Fruit fly (Drosophila melanogaster) whole organism, embryonic: ENCODE measurements around the gene nAChRalpha7.

Source experiments
- ATbp ChIP-seq: fragments of 200-800 bp; sonication (Bioruptor generic); optimal IDR thresholded peaks from 2 replicates; lab custom pipeline; 2017; ENCODE audit warnings: missing biosample characterization, mild to moderate bottlenecking, missing genetic modification characterization, missing genetic modification reagents
- Asciz ChIP-seq: fragments of 200-800 bp; sonication (Bioruptor generic); optimal IDR thresholded peaks from 2 replicates; lab custom pipeline; 2017; ENCODE audit warnings: missing biosample characterization, mild to moderate bottlenecking, missing genetic modification characterization, missing genetic modification reagents
- CG10654 ChIP-seq: fragments of 200-800 bp; sonication (Bioruptor generic); optimal IDR thresholded peaks from 2 replicates; lab custom pipeline; 2016; ENCODE audit warnings: missing biosample characterization, missing genetic modification characterization
- CG11085 ChIP-seq: fragments of 200-800 bp; sonication (Bioruptor generic); IDR thresholded peaks from 2 replicates; pipeline ENCODE4 v1.3.6; 2022; ENCODE audit warnings: missing biosample characterization, missing genetic modification characterization
- CG12071 ChIP-seq: fragments of 200-800 bp; sonication (Bioruptor generic); optimal IDR thresholded peaks from 3 replicates; lab custom pipeline; 2018; ENCODE audit warnings: missing biosample characterization, mild to moderate bottlenecking, missing genetic modification characterization
- CG12391 ChIP-seq: fragments of 200-800 bp; sonication (Bioruptor generic); optimal IDR thresholded peaks from 3 replicates; lab custom pipeline; 2018; ENCODE audit warnings: missing biosample characterization, mild to moderate bottlenecking, missing genetic modification characterization, moderate library complexity
- CG12942 ChIP-seq: fragments of 200-800 bp; sonication (Bioruptor generic); optimal IDR thresholded peaks from 3 replicates; lab custom pipeline; 2016; ENCODE audit warnings: missing biosample characterization, missing genetic modification characterization
- CG18764 ChIP-seq: fragments of 200-800 bp; sonication (Bioruptor generic); optimal IDR thresholded peaks from 3 replicates; lab custom pipeline; 2016; ENCODE audit warnings: missing biosample characterization, missing genetic modification characterization
- CG31441 ChIP-seq: fragments of 200-800 bp; sonication (Bioruptor generic); IDR thresholded peaks from 2 replicates; pipeline ENCODE4 v1.3.6; 2022; ENCODE audit warnings: missing biosample characterization, missing genetic modification characterization
- CG32532 ChIP-seq: fragments of 200-800 bp; sonication (Bioruptor generic); IDR thresholded peaks from 2 replicates; pipeline ENCODE4 v1.3.6; 2022; ENCODE audit warnings: missing biosample characterization, missing genetic modification characterization
- CG34422 ChIP-seq: fragments of 200-800 bp; sonication (Bioruptor generic); IDR thresholded peaks from 3 replicates; pipeline ENCODE4 v1.3.6; 2022; ENCODE audit warnings: missing biosample characterization, missing genetic modification characterization
- CG4404 ChIP-seq: fragments of 200-800 bp; sonication (Bioruptor generic); IDR thresholded peaks from 2 replicates; pipeline ENCODE4 v1.3.6; 2022; ENCODE audit warnings: missing biosample characterization, missing genetic modification characterization
- CG4617 ChIP-seq: fragments of 200-800 bp; sonication (Bioruptor generic); optimal IDR thresholded peaks from 3 replicates; lab custom pipeline; 2016; ENCODE audit warnings: missing biosample characterization, missing genetic modification characterization, borderline replicate concordance
- CG6654 ChIP-seq: fragments of 200-800 bp; sonication (Bioruptor generic); optimal IDR thresholded peaks from 2 replicates; lab custom pipeline; 2017; ENCODE audit warnings: missing biosample characterization, mild to moderate bottlenecking, missing genetic modification characterization
- CG6791 ChIP-seq: fragments of 200-800 bp; sonication (Bioruptor generic); IDR thresholded peaks from 3 replicates; pipeline ENCODE4 v1.3.6; 2022; ENCODE audit warnings: missing biosample characterization, missing genetic modification characterization; ENCODE audit not compliant: partially characterized antibody
- CG8359 ChIP-seq: fragments of 200-800 bp; sonication (Bioruptor generic); optimal IDR thresholded peaks from 2 replicates; lab custom pipeline; 2017; ENCODE audit warnings: missing biosample characterization, mild to moderate bottlenecking, missing genetic modification characterization, borderline replicate concordance
- CG8765 ChIP-seq: fragments of 200-800 bp; sonication (Bioruptor generic); IDR thresholded peaks from 2 replicates; pipeline ENCODE4 v1.3.6; 2022; ENCODE audit warnings: missing biosample characterization, missing genetic modification characterization
- CG9876 ChIP-seq: fragments of 200-800 bp; sonication (Bioruptor generic); optimal IDR thresholded peaks from 2 replicates; lab custom pipeline; 2016; ENCODE audit warnings: missing biosample characterization, missing genetic modification characterization
- Dfd ChIP-seq, 2 experiments: fragments of >200 bp; optimal IDR thresholded peaks; 2 replicates each; lab custom pipeline; 2017; ENCODE audit warnings: missing biosample characterization in 2 of 2, missing genetic modification characterization in 2 of 2
- E2f2 ChIP-seq: fragments of 200-800 bp; sonication (Bioruptor generic); IDR thresholded peaks from 2 replicates; pipeline ENCODE4 v1.3.6; 2022; ENCODE audit warnings: missing biosample characterization, missing genetic modification characterization
- Eip74EF ChIP-seq, 2 experiments: fragments of 200-800 bp in 1 of 2; fragments of >200 bp in 1 of 2; sonication (Bioruptor generic) in 1 of 2; optimal IDR thresholded peaks; 2 replicates each; lab custom pipeline; 2017 to 2019; ENCODE audit warnings: missing biosample characterization in 2 of 2, missing genetic modification characterization in 2 of 2, mild to moderate bottlenecking in 1 of 2, moderate library complexity in 1 of 2
- Fer3 ChIP-seq: fragments of 200-800 bp; sonication (Bioruptor generic); optimal IDR thresholded peaks from 2 replicates; lab custom pipeline; 2018; ENCODE audit warnings: missing biosample characterization, mild to moderate bottlenecking, missing genetic modification characterization, moderate library complexity
- Max ChIP-seq: fragments of 200-800 bp; sonication (Bioruptor generic); optimal IDR thresholded peaks from 2 replicates; lab custom pipeline; 2016; ENCODE audit warnings: missing biosample characterization, mild to moderate bottlenecking, missing genetic modification characterization
- Ptx1 ChIP-seq: fragments of 200-800 bp; sonication (Bioruptor generic); IDR thresholded peaks from 2 replicates; pipeline ENCODE4 v1.3.6; 2022; ENCODE audit warnings: missing biosample characterization, missing genetic modification characterization
- Six4 ChIP-seq: fragments of 200-800 bp; sonication (Bioruptor generic); optimal IDR thresholded peaks from 2 replicates; lab custom pipeline; 2016; ENCODE audit warnings: missing biosample characterization, missing genetic modification characterization
- Ssrp ChIP-seq: fragments of 200-800 bp; sonication (Bioruptor generic); optimal IDR thresholded peaks from 2 replicates; lab custom pipeline; 2018; ENCODE audit warnings: missing biosample characterization, mild to moderate bottlenecking, missing genetic modification characterization, moderate library complexity
- Usf ChIP-seq: fragments of 200-800 bp; sonication (Bioruptor generic); optimal IDR thresholded peaks from 2 replicates; lab custom pipeline; 2017; ENCODE audit warnings: missing genotype, missing biosample characterization, missing genetic modification characterization
- Xrp1 ChIP-seq: fragments of 200-800 bp; sonication (Bioruptor generic); IDR thresholded peaks from 2 replicates; pipeline ENCODE4 v1.3.6; 2022; ENCODE audit warnings: missing biosample characterization, missing genetic modification characterization
- ara ChIP-seq: fragments of 200-800 bp; sonication (Bioruptor generic); IDR thresholded peaks from 2 replicates; pipeline ENCODE4 v1.3.6; 2022; ENCODE audit warnings: missing biosample characterization, missing genetic modification characterization
- ase ChIP-seq: fragments of 200-800 bp; sonication (Bioruptor generic); IDR thresholded peaks from 3 replicates; pipeline ENCODE4 v1.3.6; 2022; ENCODE audit warnings: missing biosample characterization, missing genetic modification characterization
- bab2 ChIP-seq: fragments of 200-800 bp; sonication (Bioruptor generic); optimal IDR thresholded peaks from 2 replicates; lab custom pipeline; 2016; ENCODE audit warnings: missing biosample characterization, missing genetic modification characterization
- corto ChIP-seq: fragments of 200-800 bp; sonication (Bioruptor generic); optimal IDR thresholded peaks from 2 replicates; lab custom pipeline; 2016; ENCODE audit warnings: missing biosample characterization, mild to moderate bottlenecking, missing genetic modification characterization, moderate library complexity
- crp ChIP-seq, 2 experiments: fragments of 200-800 bp; sonication (Bioruptor generic); optimal IDR thresholded peaks; 2 replicates in 1 of 2; 3 replicates in 1 of 2; lab custom pipeline; 2017; ENCODE audit warnings: missing biosample characterization in 2 of 2, missing genetic modification characterization in 2 of 2, mild to moderate bottlenecking in 1 of 2, moderate library complexity in 1 of 2
- dysf ChIP-seq: fragments of 200-800 bp; sonication (Bioruptor generic); IDR thresholded peaks from 3 replicates; pipeline ENCODE4 v1.3.6; 2022; ENCODE audit warnings: missing biosample characterization, missing genetic modification characterization
- eve ChIP-seq, 2 experiments: fragments of >200 bp; optimal IDR thresholded peaks; 2 replicates each; lab custom pipeline; 2017; ENCODE audit warnings: missing biosample characterization in 2 of 2, missing genetic modification characterization in 2 of 2
- fu2 ChIP-seq: fragments of 200-800 bp; sonication (Bioruptor generic); optimal IDR thresholded peaks from 2 replicates; lab custom pipeline; 2016; ENCODE audit warnings: missing biosample characterization, missing genetic modification characterization
- gsb ChIP-seq: fragments of 200-800 bp; sonication (Bioruptor generic); IDR thresholded peaks from 2 replicates; pipeline ENCODE4 v1.3.6; 2022; ENCODE audit warnings: missing biosample characterization, missing genetic modification characterization
- insv ChIP-seq, 2 experiments: fragments of 200-800 bp; sonication (Bioruptor generic); optimal IDR thresholded peaks; 3 replicates each; lab custom pipeline; 2016 to 2018; ENCODE audit warnings: missing biosample characterization in 2 of 2, missing genetic modification characterization in 2 of 2
- inv ChIP-seq: fragments of 200-800 bp; sonication (Bioruptor generic); IDR thresholded peaks from 2 replicates; pipeline ENCODE4 v1.3.6; 2022; ENCODE audit warnings: missing biosample characterization, missing genetic modification characterization; ENCODE audit not compliant: partially characterized antibody
- kah ChIP-seq: fragments of 200-800 bp; sonication (Bioruptor generic); optimal IDR thresholded peaks from 2 replicates; lab custom pipeline; 2018; ENCODE audit warnings: missing biosample characterization, mild to moderate bottlenecking, missing genetic modification characterization
- ranshi ChIP-seq: fragments of 200-800 bp; sonication (Bioruptor generic); IDR thresholded peaks from 2 replicates; pipeline ENCODE4 v1.3.6; 2022; ENCODE audit warnings: missing biosample characterization, missing genetic modification characterization
- row ChIP-seq: fragments of 200-800 bp; sonication (Bioruptor generic); IDR thresholded peaks from 3 replicates; pipeline ENCODE4 v1.3.6; 2022; ENCODE audit warnings: missing biosample characterization, missing genetic modification characterization
- seq ChIP-seq: fragments of 200-800 bp; sonication (Bioruptor generic); IDR thresholded peaks from 2 replicates; pipeline ENCODE4 v1.3.6; 2022; ENCODE audit warnings: missing biosample characterization, missing genetic modification characterization
- sr ChIP-seq: fragments of 200-800 bp; sonication (Bioruptor generic); IDR thresholded peaks from 3 replicates; pipeline ENCODE4 v1.3.6; 2022; ENCODE audit warnings: missing biosample characterization, missing genetic modification characterization
- tna ChIP-seq: fragments of 200-800 bp; sonication (Bioruptor generic); IDR thresholded peaks from 2 replicates; pipeline ENCODE4 v1.3.6; 2022; ENCODE audit warnings: missing biosample characterization, missing genetic modification characterization; ENCODE audit not compliant: partially characterized antibody
- vfl ChIP-seq: fragments of 200-800 bp; sonication (Bioruptor generic); optimal IDR thresholded peaks from 2 replicates; lab custom pipeline; 2016; ENCODE audit warnings: missing biosample characterization, missing genetic modification characterization
- vnd ChIP-seq: fragments of 200-800 bp; sonication (Bioruptor generic); IDR thresholded peaks from 3 replicates; pipeline ENCODE4 v1.3.6; 2022; ENCODE audit warnings: missing biosample characterization, missing genetic modification characterization; ENCODE audit not compliant: partially characterized antibody
- vvl ChIP-seq: fragments of 200-800 bp; sonication (Bioruptor generic); IDR thresholded peaks from 2 replicates; pipeline ENCODE4 v1.3.6; 2022; ENCODE audit warnings: missing biosample characterization, missing genetic modification characterization
- zfh1 ChIP-seq: fragments of 200-800 bp; sonication (Bioruptor generic); IDR thresholded peaks from 3 replicates; pipeline ENCODE4 v1.3.6; 2022; ENCODE audit warnings: missing biosample characterization, missing genetic modification characterization

Gene nAChRalpha7

DNA sequence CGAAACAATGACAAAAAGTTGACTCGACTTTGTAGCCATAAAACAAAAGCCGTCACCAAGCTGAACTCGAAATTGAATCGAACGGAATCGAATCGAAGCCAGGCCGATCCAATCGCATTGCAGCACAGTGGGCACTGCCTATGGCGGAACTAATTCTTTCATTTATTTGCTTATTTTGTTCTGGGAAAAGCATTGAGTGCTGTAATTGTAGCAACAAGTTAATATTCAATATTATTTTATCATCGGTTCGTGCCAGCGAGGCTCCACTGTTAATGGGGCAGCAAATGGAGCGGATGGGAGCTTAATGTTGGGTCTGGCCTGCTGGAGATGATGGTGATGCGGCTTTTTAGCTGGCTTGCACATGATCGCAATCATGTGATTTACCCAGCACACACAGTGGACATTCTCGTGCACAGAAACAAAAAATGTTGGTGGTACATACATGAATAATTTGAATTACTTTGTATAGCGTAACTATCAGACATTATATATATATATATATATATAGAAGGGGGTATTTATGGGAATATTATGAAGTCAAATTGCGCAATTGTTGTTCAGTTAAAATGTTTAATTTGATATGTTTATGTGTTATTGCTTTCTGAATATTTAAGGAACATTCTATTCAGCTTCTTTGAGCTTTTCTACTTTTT, 58.8 kb downstream of the nAChRalpha7 start (continued):
- TF ChIP-seq insv (GFP tag; optimal IDR thresholded peaks at IDR 0.05; lab: Kevin White, UChicago) (peak in 1 of 2 experiments; percentile 6), Xrp1 (GFP tag; lab: Robert Waterston, UW) (peak; percentile 92), bab2 (GFP tag; lab: Kevin White, UChicago) (peak; percentile 88), Asciz (GFP tag; lab: Kevin White, UChicago) (peak; percentile 76), eve (GFP tag; optimal IDR thresholded peaks at IDR 0.05; lab: Kevin White, UChicago) (peak in 1 of 2 experiments; percentile 93), vnd (GFP tag; lab: Robert Waterston, UW) (no peak), CG31441 (GFP tag; lab: Robert Waterston, UW) (peak; percentile 91), Six4 (GFP tag; lab: Kevin White, UChicago) (peak; percentile 82), zfh1 (GFP tag; lab: Robert Waterston, UW) (peak; percentile 94), corto (peak; percentile 95), crp (GFP tag; optimal IDR thresholded peaks at IDR 0.05; lab: Kevin White, UChicago) (peak in 1 of 2 experiments; percentile 36), CG9876 (peak; percentile 58), ranshi (peak; percentile 84), CG11085 (GFP tag; lab: Robert Waterston, UW) (peak; percentile 70), CG32532 (GFP tag; lab: Robert Waterston, UW) (peak; percentile 83), Ptx1 (GFP tag; lab: Robert Waterston, UW) (peak; percentile 94), inv (GFP tag; lab: Robert Waterston, UW) (no peak), CG10654 (GFP tag; lab: Kevin White, UChicago) (peak; percentile 86), CG8765 (peak; percentile 14; the same call in 1 of the 2 replicates), ATbp (GFP tag; lab: Kevin White, UChicago) (peak; percentile 90), Eip74EF (GFP tag; optimal IDR thresholded peaks at IDR 0.05; lab: Kevin White, UChicago) (peak in 1 of 2 experiments; percentile 86), kah (GFP tag; lab: Kevin White, UChicago) (peak; percentile 85), dysf (GFP tag; lab: Robert Waterston, UW) (peak; percentile 92), ase (GFP tag; lab: Robert Waterston, UW) (peak; percentile 93), fu2 (GFP tag; lab: Kevin White, UChicago) (peak; percentile 47), tna (GFP tag; lab: Robert Waterston, UW) (no peak), Max (peak; percentile 77), sr (GFP tag; lab: Robert Waterston, UW) (peak; percentile 88), CG6654 (GFP tag; lab: Kevin White, UChicago) (peak; percentile 66), Dfd (GFP tag; optimal IDR thresholded peaks at IDR 0.05; lab: Kevin White, UChicago) (no peak), seq (peak; percentile 91), CG6791 (no peak), vfl (GFP tag; lab: Kevin White, UChicago) (peak; percentile 41), Usf (GFP tag; lab: Kevin White, UChicago) (peak; percentile 62), row (GFP tag; lab: Robert Waterston, UW) (peak; percentile 92), E2f2 (peak; percentile 68), CG4617 (GFP tag; lab: Kevin White, UChicago) (peak; percentile 69), CG12391 (tag; lab: Kevin White, UChicago) (peak; percentile 83), ara (GFP tag; lab: Robert Waterston, UW) (peak; percentile 90), gsb (GFP tag; lab: Robert Waterston, UW) (peak; percentile 74), CG18764 (GFP tag; lab: Kevin White, UChicago) (peak; percentile 71), CG4404 (GFP tag; lab: Robert Waterston, UW) (peak; percentile 59), vvl (peak; percentile 98), CG12071 (GFP tag; lab: Kevin White, UChicago) (peak; percentile 92), Ssrp (tag; lab: Kevin White, UChicago) (peak; percentile 82), Fer3 (peak; percentile 81), CG34422 (peak; percentile 95), CG8359 (GFP tag; lab: Kevin White, UChicago) (peak; percentile 72), CG12942 (GFP tag; lab: Kevin White, UChicago) (peak; percentile 79)
